Worm (Caenorhabditis elegans) whole organism, L3 larva: ENCODE measurements around the gene fbxc-17.
"Not testable (repeated sequence)": the region's sequence is repeated elsewhere in the genome, so short reads cannot be mapped to it uniquely, and the experiment has no call there.

Experiments used
- R02D3.7 ChIP-seq: fragments of 150-350 bp; optimal IDR thresholded peaks from 2 replicates; lab custom pipeline; 2014; ENCODE audit warnings: missing biosample characterization, missing genetic modification characterization
- ZK546.5 ChIP-seq: sonication (generic microtip); optimal IDR thresholded peaks from 2 replicates; lab custom pipeline; 2017; ENCODE audit warnings: missing biosample characterization, missing genetic modification characterization
- aly-2 ChIP-seq: fragments of 150-350 bp; optimal IDR thresholded peaks from 2 replicates; lab custom pipeline; 2014; ENCODE audit warnings: missing biosample characterization, missing genetic modification characterization
- ceh-16 ChIP-seq: sonication (generic microtip); optimal IDR thresholded peaks from 2 replicates; lab custom pipeline; 2017; ENCODE audit warnings: missing biosample characterization, missing genetic modification characterization
- ceh-28 ChIP-seq: fragments of 150-350 bp; optimal IDR thresholded peaks from 2 replicates; lab custom pipeline; 2014; ENCODE audit warnings: missing biosample characterization, missing genetic modification reagents, missing genetic modification characterization
- ceh-82 ChIP-seq: fragments of 150-350 bp; optimal IDR thresholded peaks from 2 replicates; lab custom pipeline; 2014; ENCODE audit warnings: missing biosample characterization, missing genetic modification characterization
- ceh-9 ChIP-seq: sonication (generic microtip); optimal IDR thresholded peaks from 2 replicates; lab custom pipeline; 2018; ENCODE audit warnings: missing biosample characterization, missing genetic modification characterization
- daf-12 ChIP-seq: fragments of 150-350 bp; optimal IDR thresholded peaks from 2 replicates; lab custom pipeline; 2014; ENCODE audit warnings: missing biosample characterization, missing genetic modification reagents, missing genetic modification characterization
- egl-27 ChIP-seq: sonication (generic microtip); optimal IDR thresholded peaks from 4 replicates; lab custom pipeline; 2017; ENCODE audit warnings: missing biosample characterization, missing genetic modification reagents, missing genetic modification characterization
- egl-5 ChIP-seq: fragments of 150-350 bp; optimal IDR thresholded peaks from 2 replicates; lab custom pipeline; 2017; ENCODE audit warnings: missing biosample characterization, missing genetic modification reagents, missing genetic modification characterization, inconsistent platforms
- elt-1 ChIP-seq: fragments of 150-350 bp; optimal IDR thresholded peaks from 2 replicates; lab custom pipeline; 2014; ENCODE audit warnings: missing biosample characterization, missing genetic modification characterization
- elt-2 ChIP-seq: sonication (generic microtip); optimal IDR thresholded peaks from 2 replicates; lab custom pipeline; 2016; ENCODE audit warnings: missing genetic modification reagents, mild to moderate bottlenecking, missing genetic modification characterization, missing compliant biosample characterization
- elt-3 ChIP-seq, 3 experiments: fragments of 150-350 bp in 1 of 3; sonication (generic microtip) in 2 of 3; optimal IDR thresholded peaks; 2 replicates in 2 of 3; 4 replicates in 1 of 3; lab custom pipeline; 2014 to 2017; ENCODE audit warnings: missing biosample characterization in 3 of 3, missing genetic modification characterization in 3 of 3
- fkh-2 ChIP-seq: fragments of 150-350 bp; optimal IDR thresholded peaks from 2 replicates; lab custom pipeline; 2014; ENCODE audit warnings: missing biosample characterization, missing genetic modification reagents, missing genetic modification characterization
- fos-1 ChIP-seq: fragments of 150-350 bp; optimal IDR thresholded peaks from 2 replicates; lab custom pipeline; 2014; ENCODE audit warnings: missing biosample characterization, missing genetic modification characterization
- hmg-11 ChIP-seq: sonication (generic microtip); optimal IDR thresholded peaks from 2 replicates; lab custom pipeline; 2016; ENCODE audit warnings: missing genetic modification characterization, missing compliant biosample characterization
- lin-15B ChIP-seq: fragments of 150-350 bp; optimal IDR thresholded peaks from 2 replicates; lab custom pipeline; 2014; ENCODE audit warnings: missing biosample characterization, missing genetic modification characterization
- lsy-12 ChIP-seq: sonication (generic microtip); optimal IDR thresholded peaks from 2 replicates; lab custom pipeline; 2016; ENCODE audit warnings: mild to moderate bottlenecking, missing genetic modification characterization, missing compliant biosample characterization
- mdl-1 ChIP-seq: fragments of 150-350 bp; optimal IDR thresholded peaks from 2 replicates; lab custom pipeline; 2014; ENCODE audit warnings: missing biosample characterization, missing genetic modification characterization
- mml-1 ChIP-seq: fragments of 150-350 bp; sonication (generic microtip); optimal IDR thresholded peaks from 3 replicates; lab custom pipeline; 2014; ENCODE audit warnings: missing biosample characterization, missing genetic modification characterization
- nfya-1 ChIP-seq: sonication (generic microtip); optimal IDR thresholded peaks from 2 replicates; lab custom pipeline; 2017; ENCODE audit warnings: missing genetic modification characterization, mild to moderate bottlenecking, missing compliant biosample characterization, antibody characterized with exemption, moderate library complexity; ENCODE audit not compliant: insufficient read depth
- nhr-11 ChIP-seq: fragments of 150-350 bp; optimal IDR thresholded peaks from 2 replicates; lab custom pipeline; 2014; ENCODE audit warnings: missing biosample characterization, missing genetic modification characterization
- nhr-12 ChIP-seq: fragments of 150-350 bp; optimal IDR thresholded peaks from 2 replicates; lab custom pipeline; 2014; ENCODE audit warnings: missing biosample characterization, missing genetic modification characterization
- nhr-23 ChIP-seq: fragments of 150-350 bp; optimal IDR thresholded peaks from 2 replicates; lab custom pipeline; 2014; ENCODE audit warnings: missing biosample characterization, missing genetic modification reagents, missing genetic modification characterization
- nhr-237 ChIP-seq: fragments of 150-350 bp; optimal IDR thresholded peaks from 2 replicates; lab custom pipeline; 2014; ENCODE audit warnings: missing biosample characterization, missing genetic modification characterization
- nhr-28 ChIP-seq: fragments of 150-350 bp; optimal IDR thresholded peaks from 2 replicates; lab custom pipeline; 2014; ENCODE audit warnings: missing biosample characterization, missing genetic modification characterization
- nhr-77 ChIP-seq: fragments of 150-350 bp; optimal IDR thresholded peaks from 2 replicates; lab custom pipeline; 2014; ENCODE audit warnings: missing biosample characterization, missing genetic modification characterization
- pha-4 ChIP-seq: fragments of 150-350 bp; optimal IDR thresholded peaks from 2 replicates; lab custom pipeline; 2014; ENCODE audit warnings: missing biosample characterization, missing genetic modification reagents, missing genetic modification characterization
- pqm-1 ChIP-seq: fragments of 150-350 bp; optimal IDR thresholded peaks from 2 replicates; lab custom pipeline; 2017; ENCODE audit warnings: missing biosample characterization, missing genetic modification characterization, inconsistent platforms
- sea-2 ChIP-seq: fragments of 150-350 bp; sonication (generic microtip); optimal IDR thresholded peaks from 4 replicates; lab custom pipeline; 2014; ENCODE audit warnings: missing biosample characterization, missing genetic modification reagents, missing genetic modification characterization
- tbx-2 ChIP-seq: sonication (generic microtip); optimal IDR thresholded peaks from 2 replicates; lab custom pipeline; 2016; ENCODE audit warnings: mild to moderate bottlenecking, missing genetic modification characterization, missing compliant biosample characterization
- unc-39 ChIP-seq: sonication (generic microtip); optimal IDR thresholded peaks from 4 replicates; lab custom pipeline; 2017; ENCODE audit warnings: missing biosample characterization, missing genetic modification characterization
- ztf-11 ChIP-seq: fragments of 150-350 bp; optimal IDR thresholded peaks from 2 replicates; lab custom pipeline; 2014; ENCODE audit warnings: missing biosample characterization, missing genetic modification characterization

fbxc-17 gene

ce11 chrII:996112-996511 is 17.1 kb upstream of the fbxc-17 start, which contains the start of gene F45D11.11:
F45D11.11 (minus strand) TSS chrII:996212.
- not testable (repeated sequence) for TF ChIP-seq nfya-1, ZK546.5, mml-1 (tag; lab: Kevin White, UChicago)

ce11 chrII:994231-994630 is 15.2 kb upstream of the fbxc-17 start, which contains the start of gene F45D11.7:
F45D11.7 (plus strand) TSS chrII:994531.
- not testable (repeated sequence) for TF ChIP-seq nhr-28, unc-39, elt-2 (tag; lab: Kevin White, UChicago)

- no peak for TF ChIP-seq ceh-16
- no peak for TF ChIP-seq daf-12
- no peak for TF ChIP-seq elt-1 (tag; lab: Kevin White, UChicago)
- no peak for TF ChIP-seq ceh-9 (tag; lab: Kevin White, UChicago)
- no peak for TF ChIP-seq nhr-12 (tag; lab: Kevin White, UChicago)
- no peak for TF ChIP-seq lsy-12 (tag; lab: Kevin White, UChicago)
- TF ChIP-seq hmg-11: no peak
- TF ChIP-seq elt-2 (tag; lab: Kevin White, UChicago): no peak
- no peak for TF ChIP-seq pqm-1
- no peak for TF ChIP-seq fkh-2
- no peak for TF ChIP-seq nhr-11 (tag; lab: Kevin White, UChicago)
- TF ChIP-seq elt-3 (tag; optimal IDR thresholded peaks at IDR 0.05; lab: Kevin White, UChicago): no peak
- TF ChIP-seq, all 47 proteins: peak for 0
Observed at ce11 chrII:991300-991699, 12.3 kb upstream of the fbxc-17 start, which contains the start of gene fbxc-42. fbxc-42 (plus strand) TSS chrII:991600.

ce11 chrII:988437-988836 is 9.4 kb upstream of the fbxc-17 start, which contains the start of gene fbxc-39:
fbxc-39 (plus strand) TSS chrII:988737.
- TF ChIP-seq ceh-82 (tag; lab: Kevin White, UChicago) (no peak), unc-39 (tag; lab: Kevin White, UChicago) (no peak), nhr-28 (tag; lab: Kevin White, UChicago) (no peak), mdl-1 (no peak), fkh-2 (no peak), R02D3.7 (no peak), hmg-11 (no peak), aly-2 (tag; lab: Kevin White, UChicago) (no peak)

ce11 chrII:985703-986102 is 6.7 kb upstream of the fbxc-17 start, which contains the start of gene fbxc-40:
fbxc-40 (plus strand) TSS chrII:986003.
- not testable (repeated sequence) for TF ChIP-seq pha-4; daf-12; tbx-2 (tag; lab: Kevin White, UChicago)
- TF ChIP-seq, all 47 proteins: peak for 0; not testable (repeated sequence) for 47

- TF ChIP-seq fkh-2 (no peak), nhr-28 (tag; lab: Kevin White, UChicago) (no peak), fos-1 (tag; lab: Kevin White, UChicago) (no peak), hmg-11 (no peak), lsy-12 (tag; lab: Kevin White, UChicago) (no peak), ztf-11 (tag; lab: Kevin White, UChicago) (no peak), ceh-28 (tag; lab: Kevin White, UChicago) (no peak), lin-15B (tag; lab: Kevin White, UChicago) (no peak), egl-27 (no peak), nhr-77 (tag; lab: Kevin White, UChicago) (no peak), nhr-237 (tag; lab: Kevin White, UChicago) (no peak), ceh-9 (tag; lab: Kevin White, UChicago) (no peak), unc-39 (tag; lab: Kevin White, UChicago) (no peak), nhr-23 (no peak), egl-5 (tag; lab: Kevin White, UChicago) (no peak), sea-2 (GFP tag; lab: Kevin White, UChicago) (no peak), elt-3 (tag; optimal IDR thresholded peaks at IDR 0.05; lab: Kevin White, UChicago) (no peak), R02D3.7 (no peak), mdl-1 (no peak)
Observed at ce11 chrII:982842-983241, 3.8 kb upstream of the fbxc-17 start, which contains the start of gene srh-274. srh-274 (plus strand) TSS chrII:983142.
